Worm (Caenorhabditis elegans) whole organism, mixed stage, embryonic: Measurements from ENCODE around the gene C40C9.3.

ENCODE experiments used
- blmp-1 ChIP-seq: fragments of 150-350 bp; optimal IDR thresholded peaks from 2 replicates; lab custom pipeline; 2014; ENCODE audit warnings: missing biosample characterization, missing genetic modification characterization
- elt-1 ChIP-seq: sonication (generic microtip); optimal IDR thresholded peaks from 2 replicates; lab custom pipeline; 2017; ENCODE audit warnings: missing genetic modification characterization, mild to moderate bottlenecking, missing compliant biosample characterization, antibody characterized with exemption, moderate library complexity, borderline replicate concordance; ENCODE audit not compliant: insufficient read depth
- mab-5 ChIP-seq: fragments of 150-350 bp; optimal IDR thresholded peaks from 2 replicates; lab custom pipeline; 2014; ENCODE audit warnings: missing biosample characterization, missing genetic modification characterization
- mep-1 ChIP-seq: fragments of 150-350 bp; optimal IDR thresholded peaks from 2 replicates; lab custom pipeline; 2017; ENCODE audit warnings: missing biosample characterization, missing genetic modification reagents, missing genetic modification characterization, inconsistent platforms

DNA sequence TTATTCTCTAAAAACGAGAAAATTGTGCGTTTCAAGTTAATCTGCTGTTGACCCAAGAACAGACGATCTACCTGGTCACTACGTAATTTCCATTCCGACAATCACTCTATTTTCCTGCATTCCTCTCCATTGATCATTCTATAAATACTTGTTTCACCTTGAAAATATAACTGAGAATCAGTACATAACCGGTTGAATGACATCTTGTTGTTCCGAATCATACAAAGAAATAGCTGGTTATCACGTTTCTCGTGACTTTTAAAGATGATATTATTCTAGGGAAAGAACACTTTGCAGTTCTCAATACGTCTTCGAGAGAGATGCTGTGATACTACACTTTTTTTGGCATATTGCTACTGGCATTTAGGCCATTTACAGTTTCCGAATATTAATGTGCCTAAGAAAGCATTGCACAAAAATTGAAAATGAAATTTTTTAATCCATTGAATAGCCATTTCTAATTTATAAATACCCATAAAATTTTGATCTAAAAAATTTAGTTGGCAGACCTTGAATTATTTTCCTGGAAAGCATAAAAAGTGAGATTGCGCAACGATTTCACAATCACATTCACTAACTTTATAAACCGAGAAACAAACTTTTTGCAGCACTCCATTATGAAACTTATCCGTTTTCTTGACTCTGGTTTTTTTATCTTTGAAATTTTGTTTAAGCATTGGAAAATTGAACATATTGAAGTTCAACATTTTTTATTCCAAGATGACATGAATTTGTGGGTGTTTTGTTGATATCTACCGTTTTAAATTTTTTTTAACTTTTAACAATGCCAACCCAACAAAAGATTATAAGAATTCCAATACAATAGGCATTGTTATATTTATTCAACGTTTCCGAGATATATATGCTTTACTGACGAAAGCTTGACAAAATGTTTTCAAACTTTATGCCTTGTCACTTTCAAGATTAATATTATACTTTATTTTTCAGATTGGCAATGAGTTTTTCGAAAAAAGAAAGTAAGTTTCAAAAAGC, 16.5 kb downstream of the C40C9.3 start, which contains the start of gene C04A11.5:
- TF ChIP-seq blmp-1 (tag; lab: Kevin White, UChicago) (no peak), elt-1 (tag; lab: Kevin White, UChicago) (no peak), mab-5 (tag; lab: Kevin White, UChicago) (no peak), mep-1 (tag; lab: Kevin White, UChicago) (no peak)
